Fruit fly (Drosophila melanogaster): ENCODE data around the gene Blos2.

Gene Blos2

DNA sequence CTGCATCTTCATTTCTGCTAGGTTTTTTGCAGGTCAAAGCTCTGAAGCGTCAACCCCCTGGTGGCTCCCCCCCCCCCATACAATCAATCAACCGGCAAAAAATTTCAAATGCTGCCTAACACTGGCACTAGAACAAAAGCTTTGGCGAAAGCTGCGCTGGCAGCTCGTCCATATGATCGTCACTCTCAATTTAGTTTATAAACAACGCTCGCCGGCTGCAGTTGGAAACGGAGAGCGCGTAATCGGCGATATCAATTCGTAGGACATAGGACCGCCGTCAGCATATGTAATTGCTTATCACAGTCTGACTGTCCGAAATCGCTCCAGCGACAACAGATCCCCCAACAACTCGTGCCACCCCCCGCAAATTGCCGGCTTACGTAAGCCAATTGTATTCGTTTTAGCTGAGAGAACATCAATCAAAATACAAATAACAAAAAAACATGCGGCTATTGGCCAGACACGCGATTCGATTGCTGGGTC, 9.0 kb downstream of the Blos2 start, which contains the start of gene Mocs1 (continued):
- TF ChIP-seq CG17802 (tag; optimal IDR thresholded peaks at IDR 0.05) (no peak), Kr (GFP tag; optimal IDR thresholded peaks at IDR 0.05) (no peak), CG3726 (GFP tag; IDR thresholded peaks at IDR 0.05) (no peak), MTF-1 (GFP tag; optimal IDR thresholded peaks at IDR 0.05; ENCODE audit: borderline replicate concordance) (no peak), C15 (GFP tag; IDR thresholded peaks at IDR 0.05) (no peak), luna (GFP tag; optimal IDR thresholded peaks at IDR 0.05) (no peak), CG1529 (GFP tag; optimal IDR thresholded peaks at IDR 0.05) (no peak), gsb-n (tag; optimal IDR thresholded peaks at IDR 0.05) (no peak), MESR4 (GFP tag; optimal IDR thresholded peaks at IDR 0.05) (no peak), Gug (GFP tag; IDR thresholded peaks at IDR 0.05) (no peak), Dbx (GFP tag; IDR thresholded peaks at IDR 0.05) (peak; percentile 32; the same call in 1 of the 3 replicates), CG10321 (GFP tag; IDR thresholded peaks at IDR 0.05) (no peak), Dref (GFP tag; IDR thresholded peaks at IDR 0.05) (no peak), bbx (GFP tag; IDR thresholded peaks at IDR 0.05; ENCODE audit: partially characterized antibody) (no peak), Sin3A (optimal IDR thresholded peaks at IDR 0.05) (no peak), Sox100B (GFP tag; optimal IDR thresholded peaks at IDR 0.05) (no peak), run (tag; optimal IDR thresholded peaks at IDR 0.05) (no peak), jing (GFP tag; optimal IDR thresholded peaks at IDR 0.05) (no peak), NFAT (GFP tag; IDR thresholded peaks at IDR 0.05) (peak; percentile 23; the same call in 1 of the 2 replicates), Taf1 (GFP tag; IDR thresholded peaks at IDR 0.05) (no peak), CG12942 (GFP tag; optimal IDR thresholded peaks at IDR 0.05) (no peak), CG10147 (GFP tag; optimal IDR thresholded peaks at IDR 0.05) (no peak), CG12219 (GFP tag; optimal IDR thresholded peaks at IDR 0.05) (no peak), CG17359 (tag; optimal IDR thresholded peaks at IDR 0.05) (peak; percentile 2), CG10565 (GFP tag; optimal IDR thresholded peaks at IDR 0.05) (no peak), gce (GFP tag; IDR thresholded peaks at IDR 0.05) (no peak), D19A (tag; optimal IDR thresholded peaks at IDR 0.05) (no peak), MBD-R2 (GFP tag; IDR thresholded peaks at IDR 0.05) (peak; percentile 41; the same call in 1 of the 2 replicates), tgo (GFP tag; IDR thresholded peaks at IDR 0.05) (no peak; the same call in 2 of the 3 replicates), CG12391 (tag; optimal IDR thresholded peaks at IDR 0.05) (no peak), CG9609 (GFP tag; optimal IDR thresholded peaks at IDR 0.05) (no peak), Rfx (GFP tag; IDR thresholded peaks at IDR 0.05) (peak; percentile 62), CG9932 (GFP tag; IDR thresholded peaks at IDR 0.05) (peak; percentile 52), CG8924 (tag; optimal IDR thresholded peaks at IDR 0.05) (no peak), GATAe (GFP tag; conservative IDR thresholded peaks at IDR 0.05) (no peak), Mes4 (GFP tag; optimal IDR thresholded peaks at IDR 0.05) (no peak), CG4730 (GFP tag; IDR thresholded peaks at IDR 0.05) (no peak), CG7786 (GFP tag; optimal IDR thresholded peaks at IDR 0.05) (no peak), grn (GFP tag; optimal IDR thresholded peaks at IDR 0.05) (no peak), Hey (tag; optimal IDR thresholded peaks at IDR 0.05) (no peak), chinmo (GFP tag; IDR thresholded peaks at IDR 0.05; ENCODE audit: partially characterized antibody) (peak; percentile 88; the same call in 3 of the 4 replicates), CG17568 (GFP tag; optimal IDR thresholded peaks at IDR 0.05) (no peak), CG9215 (GFP tag; IDR thresholded peaks at IDR 0.05) (no peak), CG6683 (GFP tag; optimal IDR thresholded peaks at IDR 0.05) (peak; percentile 2), nau (GFP tag; optimal IDR thresholded peaks at IDR 0.05) (no peak), CG43689 (GFP tag; IDR thresholded peaks at IDR 0.05) (no peak), CG2712 (tag; optimal IDR thresholded peaks at IDR 0.05) (no peak), bowl (GFP tag; IDR thresholded peaks at IDR 0.05) (no peak), CG4854 (GFP tag; optimal IDR thresholded peaks at IDR 0.05) (no peak), CG2202 (tag; optimal IDR thresholded peaks at IDR 0.05) (no peak), ind (GFP tag; optimal IDR thresholded peaks at IDR 0.05) (no peak), sug (tag; optimal IDR thresholded peaks at IDR 0.05) (peak; percentile 99)
